Fruit fly (Drosophila melanogaster) whole organism, embryonic: ENCODE measurements around the gene nonA.

ENCODE experiments used
- BtbVII ChIP-seq: fragments of 200-800 bp; sonication (Bioruptor generic); optimal IDR thresholded peaks from 3 replicates; lab custom pipeline; 2017; ENCODE audit warnings: missing biosample characterization, mild to moderate bottlenecking, missing genetic modification characterization
- CG10209 ChIP-seq: fragments of 200-800 bp; sonication (Bioruptor generic); optimal IDR thresholded peaks from 3 replicates; lab custom pipeline; 2017; ENCODE audit warnings: missing biosample characterization, mild to moderate bottlenecking, missing genetic modification characterization, missing genetic modification reagents
- CG10366 ChIP-seq: fragments of 200-800 bp; sonication (Bioruptor generic); IDR thresholded peaks from 2 replicates; pipeline ENCODE4 v1.3.6; 2022; ENCODE audit warnings: missing biosample characterization, missing genetic modification characterization
- CG11247 ChIP-seq: fragments of 200-800 bp; sonication (Bioruptor generic); IDR thresholded peaks from 2 replicates; pipeline ENCODE4 v1.3.6; 2022; ENCODE audit warnings: missing biosample characterization, missing genetic modification characterization
- CG13296 ChIP-seq: fragments of 200-800 bp; sonication (Bioruptor generic); optimal IDR thresholded peaks from 3 replicates; lab custom pipeline; 2018; ENCODE audit warnings: missing biosample characterization, mild to moderate bottlenecking, missing genetic modification characterization
- CG14965 ChIP-seq: fragments of 200-800 bp; sonication (Bioruptor generic); optimal IDR thresholded peaks from 2 replicates; lab custom pipeline; 2016; ENCODE audit warnings: missing biosample characterization, missing genetic modification characterization, borderline replicate concordance
- CG16813 ChIP-seq: fragments of 200-800 bp; sonication (Bioruptor generic); IDR thresholded peaks from 3 replicates; pipeline ENCODE4 v1.3.6; 2022; ENCODE audit warnings: missing biosample characterization, missing genetic modification characterization; ENCODE audit not compliant: partially characterized antibody
- CG1792 ChIP-seq: fragments of 200-800 bp; sonication (Bioruptor generic); optimal IDR thresholded peaks from 2 replicates; lab custom pipeline; 2016; ENCODE audit warnings: missing biosample characterization, missing genetic modification characterization
- CG18011 ChIP-seq: fragments of 200-800 bp; sonication (Bioruptor generic); optimal IDR thresholded peaks from 2 replicates; lab custom pipeline; 2017; ENCODE audit warnings: missing biosample characterization, missing genetic modification characterization, mild to moderate bottlenecking, moderate library complexity, missing genotype
- CG30020 ChIP-seq: fragments of 200-800 bp; optimal IDR thresholded peaks from 2 replicates; lab custom pipeline; 2019; ENCODE audit warnings: missing biosample characterization, mild to moderate bottlenecking, missing genetic modification characterization, moderate library complexity
- CG3281 ChIP-seq: fragments of 200-800 bp; sonication (Bioruptor generic); optimal IDR thresholded peaks from 3 replicates; lab custom pipeline; 2017; ENCODE audit warnings: missing biosample characterization, mild to moderate bottlenecking, missing genetic modification characterization
- CG4424 ChIP-seq: fragments of 200-800 bp; sonication (Bioruptor generic); optimal IDR thresholded peaks from 3 replicates; lab custom pipeline; 2016; ENCODE audit warnings: missing biosample characterization, missing genetic modification characterization
- CG6689 ChIP-seq: fragments of 200-800 bp; sonication (Bioruptor generic); IDR thresholded peaks from 2 replicates; pipeline ENCODE4 v1.3.6; 2022; ENCODE audit warnings: missing biosample characterization, missing genetic modification characterization
- CG7745 ChIP-seq: fragments of 200-800 bp; sonication (Bioruptor generic); optimal IDR thresholded peaks from 2 replicates; lab custom pipeline; 2018; ENCODE audit warnings: missing biosample characterization, mild to moderate bottlenecking, missing genetic modification characterization, moderate library complexity
- CG8089 ChIP-seq: fragments of 200-800 bp; sonication (Bioruptor generic); optimal IDR thresholded peaks from 3 replicates; lab custom pipeline; 2016; ENCODE audit warnings: missing biosample characterization, missing genetic modification characterization
- CG9876 ChIP-seq: fragments of 200-800 bp; sonication (Bioruptor generic); optimal IDR thresholded peaks from 2 replicates; lab custom pipeline; 2016; ENCODE audit warnings: missing biosample characterization, missing genetic modification characterization
- CoRest ChIP-seq: fragments of 200-800 bp; sonication (Bioruptor generic); optimal IDR thresholded peaks from 3 replicates; lab custom pipeline; 2018; ENCODE audit warnings: missing biosample characterization, mild to moderate bottlenecking, missing genetic modification characterization, moderate library complexity
- Deaf1 ChIP-seq: fragments of 200-800 bp; optimal IDR thresholded peaks from 3 replicates; lab custom pipeline; 2019; ENCODE audit warnings: missing biosample characterization, mild to moderate bottlenecking, missing genetic modification characterization, moderate library complexity
- Drgx ChIP-seq: fragments of 200-800 bp; sonication (Bioruptor generic); IDR thresholded peaks from 2 replicates; pipeline ENCODE4 v1.3.6; 2022; ENCODE audit warnings: missing biosample characterization, missing genetic modification characterization
- E2f2 ChIP-seq: fragments of 200-800 bp; sonication (Bioruptor generic); IDR thresholded peaks from 2 replicates; pipeline ENCODE4 v1.3.6; 2022; ENCODE audit warnings: missing biosample characterization, missing genetic modification characterization
- Hr3 ChIP-seq: fragments of 200-800 bp; sonication (Bioruptor generic); optimal IDR thresholded peaks from 3 replicates; lab custom pipeline; 2016; ENCODE audit warnings: missing biosample characterization, missing genetic modification characterization
- Kr ChIP-seq: fragments of 200-800 bp; sonication (Bioruptor generic); optimal IDR thresholded peaks from 2 replicates; lab custom pipeline; 2017; ENCODE audit warnings: missing biosample characterization, mild to moderate bottlenecking, missing genetic modification characterization
- Lim3 ChIP-seq: fragments of 200-800 bp; sonication (Bioruptor generic); IDR thresholded peaks from 2 replicates; pipeline ENCODE4 v1.3.6; 2022; ENCODE audit warnings: missing biosample characterization, missing genetic modification characterization
- Mad ChIP-seq: fragments of 200-800 bp; sonication (Bioruptor generic); optimal IDR thresholded peaks from 2 replicates; lab custom pipeline; 2016; ENCODE audit warnings: missing biosample characterization, missing genetic modification characterization
- Meics ChIP-seq: fragments of 200-800 bp; sonication (Bioruptor generic); optimal IDR thresholded peaks from 2 replicates; lab custom pipeline; 2017; ENCODE audit warnings: missing biosample characterization, mild to moderate bottlenecking, missing genetic modification characterization
- Myb ChIP-seq: fragments of 200-800 bp; sonication (Bioruptor generic); optimal IDR thresholded peaks from 2 replicates; lab custom pipeline; 2016; ENCODE audit warnings: missing biosample characterization, missing genetic modification characterization
- Rx ChIP-seq: fragments of 200-800 bp; sonication (Bioruptor generic); IDR thresholded peaks from 2 replicates; pipeline ENCODE4 v1.3.6; 2022; ENCODE audit warnings: missing biosample characterization, missing genetic modification characterization
- Sox100B ChIP-seq: fragments of 200-800 bp; sonication (Bioruptor generic); optimal IDR thresholded peaks from 3 replicates; lab custom pipeline; 2018; ENCODE audit warnings: missing biosample characterization, mild to moderate bottlenecking, missing genetic modification characterization
- Tbp ChIP-seq: fragments of >200 bp; optimal IDR thresholded peaks from 2 replicates; lab custom pipeline; 2018; ENCODE audit warnings: missing biosample characterization, missing genetic modification characterization
- Trl ChIP-seq, 3 experiments: fragments of >200 bp in 2 of 3; fragments of 200-800 bp in 1 of 3; sonication (Bioruptor generic) in 1 of 3; optimal IDR thresholded peaks; 2 replicates in 1 of 3; 3 replicates in 2 of 3; lab custom pipeline; 2016 to 2017; ENCODE audit warnings: missing biosample characterization in 1 of 3, missing genetic modification characterization in 1 of 3
- ato ChIP-seq: fragments of 200-800 bp; sonication (Bioruptor generic); IDR thresholded peaks from 2 replicates; pipeline ENCODE4 v1.3.6; 2022; ENCODE audit warnings: missing biosample characterization, missing genetic modification characterization; ENCODE audit not compliant: partially characterized antibody
- chm ChIP-seq: fragments of 200-800 bp; sonication (Bioruptor generic); IDR thresholded peaks from 2 replicates; pipeline ENCODE4 v1.3.6; 2022; ENCODE audit warnings: missing biosample characterization, missing genetic modification characterization
- cwo ChIP-seq: fragments of 200-800 bp; sonication (Bioruptor generic); optimal IDR thresholded peaks from 3 replicates; lab custom pipeline; 2017; ENCODE audit warnings: missing biosample characterization, missing genetic modification characterization, mild to moderate bottlenecking, moderate library complexity, missing genetic modification reagents
- dan ChIP-seq: fragments of 200-800 bp; sonication (Bioruptor generic); IDR thresholded peaks from 2 replicates; pipeline ENCODE4 v1.3.6; 2022; ENCODE audit warnings: missing biosample characterization, missing genetic modification characterization
- grn ChIP-seq: fragments of 200-800 bp; sonication (Bioruptor generic); optimal IDR thresholded peaks from 3 replicates; lab custom pipeline; 2017; ENCODE audit warnings: missing biosample characterization, missing genetic modification characterization
- inv ChIP-seq: fragments of 200-800 bp; sonication (Bioruptor generic); IDR thresholded peaks from 2 replicates; pipeline ENCODE4 v1.3.6; 2022; ENCODE audit warnings: missing biosample characterization, missing genetic modification characterization; ENCODE audit not compliant: partially characterized antibody
- kni ChIP-seq: fragments of 200-800 bp; sonication (Bioruptor generic); optimal IDR thresholded peaks from 3 replicates; lab custom pipeline; 2017; ENCODE audit warnings: mild to moderate bottlenecking, missing biosample characterization, missing genetic modification reagents, missing genetic modification characterization
- lab ChIP-seq: fragments of 200-800 bp; sonication (Bioruptor generic); optimal IDR thresholded peaks from 3 replicates; lab custom pipeline; 2017; ENCODE audit warnings: missing biosample characterization, missing genetic modification characterization, mild to moderate bottlenecking, moderate library complexity, missing genetic modification reagents
- mld ChIP-seq: fragments of 200-800 bp; sonication (Bioruptor generic); IDR thresholded peaks from 3 replicates; pipeline ENCODE4 v1.3.6; 2022; ENCODE audit warnings: missing biosample characterization, missing genetic modification characterization; ENCODE audit not compliant: partially characterized antibody
- nerfin-2 ChIP-seq: fragments of 200-800 bp; sonication (Bioruptor generic); IDR thresholded peaks from 2 replicates; pipeline ENCODE4 v1.3.6; 2022; ENCODE audit warnings: missing biosample characterization, missing genetic modification characterization; ENCODE audit not compliant: partially characterized antibody
- odd ChIP-seq: fragments of 200-800 bp; sonication (Bioruptor generic); optimal IDR thresholded peaks from 2 replicates; lab custom pipeline; 2017; ENCODE audit warnings: missing biosample characterization, mild to moderate bottlenecking, missing genetic modification characterization
- p53 ChIP-seq: fragments of 200-800 bp; sonication (Bioruptor generic); optimal IDR thresholded peaks from 2 replicates; lab custom pipeline; 2016; ENCODE audit warnings: missing biosample characterization, missing genetic modification characterization
- peb ChIP-seq: fragments of 200-800 bp; sonication (Bioruptor generic); IDR thresholded peaks from 2 replicates; pipeline ENCODE4 v1.3.6; 2022; ENCODE audit warnings: missing biosample characterization, missing genetic modification characterization
- pita ChIP-seq: fragments of 200-800 bp; sonication (Bioruptor generic); optimal IDR thresholded peaks from 2 replicates; lab custom pipeline; 2017; ENCODE audit warnings: missing biosample characterization, mild to moderate bottlenecking, missing genetic modification characterization
- psq ChIP-seq: fragments of 200-800 bp; sonication (Bioruptor generic); optimal IDR thresholded peaks from 2 replicates; lab custom pipeline; 2017; ENCODE audit warnings: missing biosample characterization, missing genetic modification characterization
- row ChIP-seq: fragments of 200-800 bp; sonication (Bioruptor generic); IDR thresholded peaks from 3 replicates; pipeline ENCODE4 v1.3.6; 2022; ENCODE audit warnings: missing biosample characterization, missing genetic modification characterization
- sens-2 ChIP-seq: fragments of 200-800 bp; sonication (Bioruptor generic); IDR thresholded peaks from 2 replicates; pipeline ENCODE4 v1.3.6; 2022; ENCODE audit warnings: missing biosample characterization, missing genetic modification characterization
- sim ChIP-seq: fragments of 200-800 bp; sonication (Bioruptor generic); IDR thresholded peaks from 2 replicates; pipeline ENCODE4 v1.3.6; 2022; ENCODE audit warnings: missing biosample characterization, missing genetic modification characterization
- sqz ChIP-seq: fragments of 200-800 bp; sonication (Bioruptor generic); optimal IDR thresholded peaks from 3 replicates; lab custom pipeline; 2018; ENCODE audit warnings: missing biosample characterization, mild to moderate bottlenecking, missing genetic modification characterization
- vfl ChIP-seq: fragments of 200-800 bp; sonication (Bioruptor generic); optimal IDR thresholded peaks from 2 replicates; lab custom pipeline; 2016; ENCODE audit warnings: missing biosample characterization, missing genetic modification characterization

The nonA gene

dm6 chrX:16335107-16335642, 26.2 kb upstream of the nonA start (continued):
- TF ChIP-seq vfl (peak; percentile 75), Lim3 (0 out of 2 replicates have a peak, but pooled peaks have one; percentile 15), BtbVII (GFP tag; lab: Kevin White, UChicago) (peak; percentile 50), kni (GFP tag; lab: Kevin White, UChicago) (peak; percentile 49), odd (GFP tag; lab: Kevin White, UChicago) (peak; percentile 71), ato (GFP tag; lab: Robert Waterston, UW) (no peak), peb (peak; percentile 32; the same call in 1 of the 2 replicates), CG8089 (GFP tag; lab: Kevin White, UChicago) (peak; percentile 49), CG7745 (tag; lab: Kevin White, UChicago) (no peak), CG18011 (GFP tag; lab: Kevin White, UChicago) (peak; percentile 63), cwo (GFP tag; lab: Kevin White, UChicago) (peak; percentile 59), Hr3 (GFP tag; lab: Kevin White, UChicago) (peak; percentile 52), grn (GFP tag; lab: Kevin White, UChicago) (no peak), E2f2 (GFP tag; lab: Robert Waterston, UW) (peak; percentile 58), CG30020 (tag; lab: Kevin White, UChicago) (peak; percentile 64), CoRest (tag; lab: Kevin White, UChicago) (peak; percentile 73), nerfin-2 (GFP tag; lab: Robert Waterston, UW) (no peak), Tbp (GFP tag; lab: Kevin White, UChicago) (no peak), Sox100B (GFP tag; lab: Kevin White, UChicago) (peak; percentile 47), p53 (GFP tag; lab: Kevin White, UChicago) (peak; percentile 53), CG1792 (GFP tag; lab: Kevin White, UChicago) (peak; percentile 37), mld (GFP tag; lab: Robert Waterston, UW) (no peak), chm (GFP tag; lab: Robert Waterston, UW) (peak; percentile 70; the same call in 1 of the 2 replicates), Trl (optimal IDR thresholded peaks at IDR 0.05; lab: Kevin White, UChicago) (no peak), Trl (GFP tag; optimal IDR thresholded peaks at IDR 0.05; lab: Kevin White, UChicago) (peak; percentile 67), CG6689 (GFP tag; lab: Robert Waterston, UW) (peak; percentile 79), CG10366 (peak; percentile 62), sqz (GFP tag; lab: Kevin White, UChicago) (peak; percentile 25), Mad (GFP tag; lab: Kevin White, UChicago) (peak; percentile 57), inv (GFP tag; lab: Robert Waterston, UW) (no peak), psq (GFP tag; lab: Kevin White, UChicago) (no peak), Rx (no peak; the same call in 1 of the 2 replicates), CG9876 (GFP tag; lab: Kevin White, UChicago) (peak; percentile 23), Myb (GFP tag; lab: Kevin White, UChicago) (peak; percentile 48), CG4424 (GFP tag; lab: Kevin White, UChicago) (peak; percentile 65), dan (no peak), Drgx (GFP tag; lab: Robert Waterston, UW) (peak; percentile 88), Deaf1 (tag; lab: Kevin White, UChicago) (no peak), CG3281 (GFP tag; lab: Kevin White, UChicago) (peak; percentile 76), CG11247 (no peak), Kr (no peak), sens-2 (GFP tag; lab: Robert Waterston, UW) (peak; percentile 72), row (peak; percentile 70), CG13296 (GFP tag; lab: Kevin White, UChicago) (peak; percentile 65), CG10209 (GFP tag; lab: Kevin White, UChicago) (peak; percentile 66), pita (GFP tag; lab: Kevin White, UChicago) (no peak), CG16813 (GFP tag; lab: Robert Waterston, UW) (no peak), Meics (GFP tag; lab: Kevin White, UChicago) (peak; percentile 78), sim (no peak), lab (GFP tag; lab: Kevin White, UChicago) (peak; percentile 84), CG14965 (GFP tag; lab: Kevin White, UChicago) (no peak)
